Fruit fly (Drosophila melanogaster) S2 (cell line): ENCODE results near the gene CG14434.

Experiments
- CG8478 ChIP-seq: fragments of >200 bp; optimal IDR thresholded peaks from 2 replicates; lab custom pipeline; 2018
- CTCF ChIP-seq, 2 experiments: fragments of >200 bp; optimal IDR thresholded peaks; 2 replicates each; lab custom pipeline; 2018

dm6 chrX:6868024-6868628, 1.1 kb upstream of the CG14434 start:
- TF ChIP-seq CG8478 (lab: Kevin White, UChicago) (no peak), CTCF (optimal IDR thresholded peaks at IDR 0.05; lab: Kevin White, UChicago) (no peak)
